Worm (Caenorhabditis elegans) whole organism, L1 larva: Measurements from ENCODE around the gene Y59A8B.8.

ENCODE experiments used
- nhr-11 ChIP-seq: fragments of 150-350 bp; optimal IDR thresholded peaks from 2 replicates; lab custom pipeline; 2014; ENCODE audit warnings: missing biosample characterization, missing genetic modification characterization
- vab-15 ChIP-seq: sonication (generic microtip); optimal IDR thresholded peaks from 2 replicates; lab custom pipeline; 2017; ENCODE audit warnings: missing genotype, mild to moderate bottlenecking, missing genetic modification characterization, missing compliant biosample characterization

DNA sequence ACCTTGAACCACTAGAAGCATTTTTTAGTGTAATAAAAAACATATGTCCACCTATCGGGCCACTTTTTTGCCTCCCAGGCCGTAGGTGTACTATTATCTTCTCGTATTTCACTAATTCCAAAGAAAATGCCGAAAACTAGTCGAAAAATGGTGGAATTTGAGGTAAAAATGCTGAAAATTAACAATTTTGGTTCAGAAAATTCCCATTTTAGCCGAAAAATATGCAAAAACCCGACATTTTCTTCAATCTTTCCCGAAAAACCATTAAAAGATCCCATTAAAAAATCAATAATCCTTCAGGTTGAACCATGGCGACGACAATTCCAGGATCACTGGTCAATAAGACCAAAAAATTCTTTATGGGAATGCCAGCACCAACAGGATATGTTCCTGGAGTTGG lies 43.9 kb downstream of the Y59A8B.8 start, which contains the start of gene prp-6:
- no peak for TF ChIP-seq nhr-11
- TF ChIP-seq vab-15 (tag; lab: Kevin White, UChicago), result no peak
